Worm (Caenorhabditis elegans) whole organism, L1 larva: ENCODE measurements around the gene fbxa-183.
A peak's percentile ranks its signal among the peaks of the same experiment; 100 is the strongest.

Experiments
- C16A3.4 ChIP-seq: fragments of 150-350 bp; optimal IDR thresholded peaks from 2 replicates; lab custom pipeline; 2014; ENCODE audit warnings: missing biosample characterization, missing genetic modification characterization
- blmp-1 ChIP-seq: fragments of 150-350 bp; optimal IDR thresholded peaks from 2 replicates; lab custom pipeline; 2014; ENCODE audit warnings: missing biosample characterization, missing genetic modification characterization
- ceh-82 ChIP-seq, 3 experiments: fragments of 150-350 bp in 1 of 3; sonication (generic microtip) in 2 of 3; optimal IDR thresholded peaks; 2 replicates each; lab custom pipeline; 2014 to 2017; ENCODE audit warnings: missing biosample characterization in 3 of 3, missing genetic modification characterization in 3 of 3
- ceh-88 ChIP-seq: fragments of 200-800 bp; sonication (Bioruptor generic); IDR thresholded peaks from 2 replicates; pipeline ENCODE4 v1.3.6; 2022; ENCODE audit warnings: missing genetic modification characterization, missing compliant biosample characterization
- dpl-1 ChIP-seq, 3 experiments: fragments of 150-350 bp in 2 of 3; sonication (generic microtip) in 1 of 3; optimal IDR thresholded peaks; 2 replicates each; lab custom pipeline; 2014 to 2017; ENCODE audit warnings: missing biosample characterization in 3 of 3, missing genetic modification characterization in 3 of 3, missing genetic modification reagents in 3 of 3
- dsc-1 ChIP-seq: sonication (generic microtip); optimal IDR thresholded peaks from 2 replicates; lab custom pipeline; 2016; ENCODE audit warnings: mild to moderate bottlenecking, missing genetic modification characterization, missing compliant biosample characterization
- efl-1 ChIP-seq, 4 experiments: fragments of 150-350 bp; optimal IDR thresholded peaks in 3 of 4; peaks in 1 of 4; 1 replicate in 1 of 4; 2 replicates in 3 of 4; lab custom pipeline; 2014; ENCODE audit warnings: missing biosample characterization in 2 of 4, missing genetic modification characterization in 2 of 4, missing genetic modification reagents in 2 of 4
- fkh-8 ChIP-seq: sonication (generic microtip); optimal IDR thresholded peaks from 2 replicates; lab custom pipeline; 2016; ENCODE audit warnings: mild to moderate bottlenecking, missing genetic modification characterization, missing compliant biosample characterization
- grh-1 ChIP-seq: fragments of 200-800 bp; sonication (Bioruptor generic); IDR thresholded peaks from 2 replicates; pipeline ENCODE4 v1.3.6; 2022; ENCODE audit warnings: missing genetic modification reagents, missing genetic modification characterization, missing compliant biosample characterization
- isw-1 ChIP-seq: fragments of 200-800 bp; sonication (Bioruptor generic); IDR thresholded peaks from 2 replicates; pipeline ENCODE4 v1.3.6; 2022; ENCODE audit warnings: missing genetic modification characterization, missing compliant biosample characterization
- jun-1 ChIP-seq: fragments of 150-350 bp; optimal IDR thresholded peaks from 2 replicates; lab custom pipeline; 2014; ENCODE audit warnings: missing biosample characterization, missing genetic modification reagents, missing genetic modification characterization
- lin-13 ChIP-seq: fragments of 150-350 bp; optimal IDR thresholded peaks from 2 replicates; lab custom pipeline; 2014; ENCODE audit warnings: missing biosample characterization, missing genetic modification reagents, missing genetic modification characterization
- lin-14 ChIP-seq: fragments of 200-800 bp; sonication (Bioruptor generic); optimal IDR thresholded peaks from 2 replicates; lab custom pipeline; 2018; ENCODE audit warnings: mild to moderate bottlenecking, missing genetic modification characterization, moderate library complexity, missing compliant biosample characterization
- lin-15B ChIP-seq: fragments of 150-350 bp; sonication (generic microtip); optimal IDR thresholded peaks from 3 replicates; lab custom pipeline; 2014; ENCODE audit warnings: missing biosample characterization, missing genetic modification characterization
- lin-35 ChIP-seq, 2 experiments: fragments of 150-350 bp; optimal IDR thresholded peaks; 2 replicates each; lab custom pipeline; 2014; ENCODE audit warnings: missing biosample characterization in 2 of 2, missing genetic modification characterization in 2 of 2, missing genetic modification reagents in 2 of 2
- lsy-2 ChIP-seq, 2 experiments: fragments of 150-350 bp; optimal IDR thresholded peaks; 2 replicates each; lab custom pipeline; 2014; ENCODE audit warnings: missing biosample characterization in 2 of 2, missing genetic modification characterization in 2 of 2
- mab-9 ChIP-seq: fragments of 200-800 bp; sonication (Bioruptor generic); IDR thresholded peaks from 2 replicates; pipeline ENCODE4 v1.3.6; 2022; ENCODE audit warnings: missing genetic modification reagents, missing genetic modification characterization, missing compliant biosample characterization
- mdl-1 ChIP-seq, 2 experiments: fragments of 150-350 bp; optimal IDR thresholded peaks; 2 replicates each; lab custom pipeline; 2014 to 2017; ENCODE audit warnings: missing biosample characterization in 2 of 2, missing genetic modification characterization in 2 of 2, inconsistent platforms in 1 of 2
- mep-1 ChIP-seq: fragments of 150-350 bp; optimal IDR thresholded peaks from 2 replicates; lab custom pipeline; 2014; ENCODE audit warnings: missing biosample characterization, missing genetic modification characterization
- nhr-19 ChIP-seq: fragments of 200-800 bp; sonication (Bioruptor generic); conservative IDR thresholded peaks from 2 replicates; pipeline ENCODE4 v1.3.6; 2022; ENCODE audit warnings: missing genetic modification characterization, missing compliant biosample characterization
- nhr-20 ChIP-seq: sonication (generic microtip); optimal IDR thresholded peaks from 2 replicates; lab custom pipeline; 2016; ENCODE audit warnings: mild to moderate bottlenecking, missing genetic modification characterization, missing compliant biosample characterization
- nhr-28 ChIP-seq: fragments of 150-350 bp; optimal IDR thresholded peaks from 2 replicates; lab custom pipeline; 2014; ENCODE audit warnings: missing biosample characterization, missing genetic modification characterization
- nhr-47 ChIP-seq: sonication (generic microtip); optimal IDR thresholded peaks from 2 replicates; lab custom pipeline; 2016; ENCODE audit warnings: mild to moderate bottlenecking, missing genetic modification characterization, moderate library complexity, missing compliant biosample characterization
- nhr-71 ChIP-seq: sonication (generic microtip); optimal IDR thresholded peaks from 2 replicates; lab custom pipeline; 2016; ENCODE audit warnings: mild to moderate bottlenecking, missing genetic modification characterization, moderate library complexity, missing compliant biosample characterization
- nhr-85 ChIP-seq: sonication (generic microtip); peaks from one replicate; lab custom pipeline; 2016; ENCODE audit warnings: missing genetic modification characterization, inconsistent platforms, missing compliant biosample characterization
- nhr-90 ChIP-seq: sonication (generic microtip); optimal IDR thresholded peaks from 2 replicates; lab custom pipeline; 2016; ENCODE audit warnings: mild to moderate bottlenecking, missing genetic modification characterization, missing compliant biosample characterization; ENCODE audit not compliant: poor library complexity
- rnt-1 ChIP-seq: sonication (generic microtip); optimal IDR thresholded peaks from 2 replicates; lab custom pipeline; 2016; ENCODE audit warnings: mild to moderate bottlenecking, missing genetic modification characterization, moderate library complexity, missing compliant biosample characterization
- skn-1 ChIP-seq: fragments of 150-350 bp; optimal IDR thresholded peaks from 2 replicates; lab custom pipeline; 2014; ENCODE audit warnings: missing biosample characterization, missing genetic modification characterization
- snu-23 ChIP-seq: sonication (generic microtip); optimal IDR thresholded peaks from 2 replicates; lab custom pipeline; 2016; ENCODE audit warnings: missing genetic modification characterization, missing compliant biosample characterization
- swsn-7 ChIP-seq: sonication (generic microtip); optimal IDR thresholded peaks from 2 replicates; lab custom pipeline; 2016; ENCODE audit warnings: missing genetic modification characterization, missing compliant biosample characterization
- tbx-2 ChIP-seq: sonication (generic microtip); optimal IDR thresholded peaks from 2 replicates; lab custom pipeline; 2016; ENCODE audit warnings: missing genetic modification characterization, missing compliant biosample characterization
- unc-130 ChIP-seq: fragments of 150-350 bp; optimal IDR thresholded peaks from 2 replicates; lab custom pipeline; 2017; ENCODE audit warnings: missing biosample characterization, missing genetic modification characterization, inconsistent platforms
- unc-30 ChIP-seq: sonication (generic microtip); optimal IDR thresholded peaks from 2 replicates; lab custom pipeline; 2017; ENCODE audit warnings: missing biosample characterization, missing genetic modification characterization
- unc-98 ChIP-seq: fragments of 200-800 bp; sonication (Bioruptor generic); IDR thresholded peaks from 2 replicates; pipeline ENCODE4 v1.3.6; 2022; ENCODE audit warnings: missing genetic modification characterization, missing compliant biosample characterization
- xbp-1 ChIP-seq: sonication (generic microtip); optimal IDR thresholded peaks from 2 replicates; lab custom pipeline; 2016; ENCODE audit warnings: missing genetic modification characterization, missing compliant biosample characterization

The fbxa-183 gene

DNA sequence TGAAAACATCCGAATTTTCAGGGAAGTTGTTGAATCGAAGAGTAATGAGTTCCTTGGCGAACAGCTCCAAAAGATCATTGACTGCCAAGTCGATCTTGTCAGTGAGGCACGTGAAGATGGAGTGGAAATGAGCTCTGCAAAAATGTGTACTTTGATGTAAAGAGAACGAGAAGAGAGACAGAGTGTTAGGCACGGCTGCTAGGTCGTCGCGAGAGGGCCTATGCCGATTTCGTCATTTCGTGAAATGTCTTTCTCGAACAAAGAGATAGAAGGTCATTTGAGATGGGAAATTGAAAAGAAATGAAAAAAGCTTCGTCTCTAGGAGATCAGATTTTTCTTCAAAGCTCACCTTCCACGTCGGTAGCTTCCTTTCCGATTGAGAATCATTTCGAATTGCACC is 2.6 kb downstream of the fbxa-183 start (continued):
- TF ChIP-seq unc-130 (tag; lab: Kevin White, UChicago) (peak; percentile 48), lin-14 (GFP tag; lab: Kevin White, UChicago) (peak; percentile 77), lsy-2 (tag; optimal IDR thresholded peaks at IDR 0.05; lab: Kevin White, UChicago) (peak in 1 of 2 experiments; percentile 39), swsn-7 (tag; lab: Kevin White, UChicago) (no peak), efl-1 (optimal IDR thresholded peaks at IDR 0.05; lab: Kevin White, UChicago) (peak; percentile 8 to 36), efl-1 (GFP tag; optimal IDR thresholded peaks at IDR 0.05 in 1 of 2; lab: Kevin White, UChicago) (peak in 1 of 2 experiments; percentile 2), unc-30 (tag; lab: Kevin White, UChicago) (no peak)

DNA sequence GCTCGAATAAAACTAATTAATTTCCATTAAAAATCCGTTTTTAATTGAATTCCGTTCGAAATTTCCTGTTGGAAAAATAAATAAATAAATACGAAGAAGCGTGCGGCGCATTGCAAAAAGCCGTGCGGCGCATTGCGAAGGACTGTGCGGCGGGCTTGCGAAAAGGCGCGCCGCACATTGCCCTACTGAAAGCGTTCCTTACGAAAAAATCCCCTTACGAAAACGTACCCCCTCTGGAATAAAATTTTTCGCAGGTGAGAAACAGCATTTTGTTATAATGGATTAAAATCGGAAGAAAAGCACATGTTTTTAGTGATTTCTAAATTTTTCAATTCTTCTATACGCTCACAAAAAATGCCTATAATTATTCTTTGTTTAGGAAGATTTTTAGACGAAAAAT is 4.4 kb downstream of the fbxa-183 start:
- TF ChIP-seq nhr-19 (GFP tag; lab: Robert Waterston, UW) (peak; percentile 70), grh-1 (peak; percentile 57), nhr-85 (tag; lab: Kevin White, UChicago) (peak; percentile 25), isw-1 (peak; percentile 25; the same call in 1 of the 2 replicates)

DNA sequence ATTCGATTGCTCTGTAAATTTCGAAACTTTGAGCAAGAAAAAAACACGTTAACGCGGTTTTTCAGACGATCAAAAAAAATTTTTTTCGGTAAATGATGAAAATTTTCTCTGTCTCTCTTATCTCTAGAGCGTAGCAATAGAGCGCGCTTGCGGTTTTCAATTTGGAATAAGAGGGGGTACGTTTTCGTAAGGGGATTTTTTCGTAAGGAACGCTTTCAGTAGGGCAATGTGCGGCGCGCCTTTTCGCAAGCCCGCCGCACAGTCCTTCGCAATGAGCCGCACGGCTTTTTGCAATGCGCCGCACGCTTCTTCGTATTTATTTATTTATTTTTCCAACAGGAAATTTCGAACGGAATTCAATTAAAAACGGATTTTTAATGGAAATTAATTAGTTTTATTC is 5.6 kb downstream of the fbxa-183 start, which contains the start of gene F44E7.4:
TSS of gene F44E7.4 (minus strand) at position 13 of the 400 bp plus-strand sequence.
- TF ChIP-seq nhr-90 (tag; lab: Kevin White, UChicago), result peak; percentile 13
- peak; percentile 6 for TF ChIP-seq jun-1 (tag; lab: Kevin White, UChicago)
- peak; percentile 32 for TF ChIP-seq blmp-1 (tag; lab: Kevin White, UChicago)
- TF ChIP-seq rnt-1 (tag; lab: Kevin White, UChicago), result peak; percentile 61
- TF ChIP-seq lin-13 (GFP tag; lab: Kevin White, UChicago), result peak; percentile 50
- peak; percentile 49 for TF ChIP-seq swsn-7 (tag; lab: Kevin White, UChicago)
- peak; percentile 87 for TF ChIP-seq ceh-88
- TF ChIP-seq nhr-19 (GFP tag; lab: Robert Waterston, UW), result peak; percentile 96
- TF ChIP-seq nhr-71 (tag; lab: Kevin White, UChicago), result peak; percentile 69
- TF ChIP-seq isw-1, result peak; percentile 91
- TF ChIP-seq dsc-1 (tag; lab: Kevin White, UChicago), result peak; percentile 2
- TF ChIP-seq unc-98 (GFP tag; lab: Robert Waterston, UW), result 0 out of 2 replicates have a peak, but pooled peaks have one; percentile 25
- peak; percentile 54 for TF ChIP-seq nhr-20 (tag; lab: Kevin White, UChicago)
- peak in 2 of 3 experiments; percentile 28 to 71 for TF ChIP-seq ceh-82 (tag; optimal IDR thresholded peaks at IDR 0.05; lab: Kevin White, UChicago)
- peak in 2 of 3 experiments; percentile 31 to 44 for TF ChIP-seq dpl-1 (GFP tag; optimal IDR thresholded peaks at IDR 0.05; lab: Kevin White, UChicago)
- TF ChIP-seq skn-1 (tag; lab: Kevin White, UChicago), result peak; percentile 65
- TF ChIP-seq tbx-2, result peak; percentile 37
- TF ChIP-seq nhr-47, result peak; percentile 63
- peak; percentile 85 for TF ChIP-seq grh-1
- peak; percentile 49 to 55 for TF ChIP-seq efl-1 (optimal IDR thresholded peaks at IDR 0.05; lab: Kevin White, UChicago)
- TF ChIP-seq efl-1 (GFP tag; optimal IDR thresholded peaks at IDR 0.05 in 1 of 2; lab: Kevin White, UChicago), result peak in 1 of 2 experiments; percentile 44
- peak; percentile 37 to 73 for TF ChIP-seq lsy-2 (tag; optimal IDR thresholded peaks at IDR 0.05; lab: Kevin White, UChicago)
- TF ChIP-seq lin-35 (GFP tag; optimal IDR thresholded peaks at IDR 0.05; lab: Kevin White, UChicago), result peak; percentile 21 to 39
- peak; percentile 84 for TF ChIP-seq mab-9 (GFP tag; lab: Robert Waterston, UW)
- peak; percentile 61 for TF ChIP-seq xbp-1 (tag; lab: Kevin White, UChicago)
- peak; percentile 27 for TF ChIP-seq fkh-8
- peak; percentile 69 for TF ChIP-seq snu-23
- peak in 1 of 2 experiments; percentile 1 for TF ChIP-seq mdl-1 (tag; optimal IDR thresholded peaks at IDR 0.05; lab: Kevin White, UChicago)
- peak; percentile 65 for TF ChIP-seq nhr-85 (tag; lab: Kevin White, UChicago)
- TF ChIP-seq C16A3.4 (tag; lab: Kevin White, UChicago), result peak; percentile 27
- TF ChIP-seq lin-15B (tag; lab: Kevin White, UChicago), result peak; percentile 31
- TF ChIP-seq mep-1 (tag; lab: Kevin White, UChicago), result peak; percentile 27
- TF ChIP-seq lin-14 (GFP tag; lab: Kevin White, UChicago), result peak; percentile 71
- TF ChIP-seq, all 84 proteins: peak for 32; not testable (repeated sequence) for 52

DNA sequence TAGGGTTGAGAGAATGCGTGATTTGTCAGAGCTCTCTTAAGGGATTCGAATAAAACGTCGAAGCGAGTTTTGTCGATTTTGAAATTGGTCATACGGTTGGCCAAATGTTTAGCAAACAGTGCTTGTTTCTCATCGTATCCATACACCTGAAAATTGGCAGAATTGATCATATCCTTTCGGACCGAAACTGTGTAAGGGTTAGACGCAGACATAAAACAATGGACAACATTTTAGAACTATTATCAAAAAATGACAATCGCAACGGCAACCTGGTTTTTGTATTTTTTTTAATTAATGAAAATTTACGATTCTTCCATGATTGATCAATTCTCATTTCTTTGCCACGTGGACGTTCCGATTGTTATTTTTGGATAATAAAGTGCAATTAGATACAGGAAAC is 8.4 kb downstream of the fbxa-183 start:
- TF ChIP-seq efl-1 (optimal IDR thresholded peaks at IDR 0.05; lab: Kevin White, UChicago) (no peak), efl-1 (GFP tag; optimal IDR thresholded peaks at IDR 0.05 in 1 of 2; lab: Kevin White, UChicago) (peak in 1 of 2 experiments; percentile 91), mab-9 (GFP tag; lab: Robert Waterston, UW) (no peak), nhr-28 (no peak)
- TF ChIP-seq, all 84 proteins: peak for 1
